Fruit fly (Drosophila melanogaster) whole organism, embryonic: ENCODE measurements around the gene east.

Experiments used
- CG10267 ChIP-seq: fragments of 200-800 bp; sonication (Bioruptor generic); optimal IDR thresholded peaks from 2 replicates; lab custom pipeline; 2018; ENCODE audit warnings: missing biosample characterization, mild to moderate bottlenecking, missing genetic modification characterization, moderate library complexity
- CG10321 ChIP-seq: fragments of 200-800 bp; sonication (Bioruptor generic); IDR thresholded peaks from 2 replicates; pipeline ENCODE4 v1.3.6; 2022; ENCODE audit warnings: missing biosample characterization, missing genetic modification characterization
- CG11093 ChIP-seq: fragments of 200-800 bp; sonication (Bioruptor generic); IDR thresholded peaks from 3 replicates; pipeline ENCODE4 v1.3.6; 2022; ENCODE audit warnings: missing biosample characterization, missing genetic modification characterization
- CG11398 ChIP-seq: fragments of 200-800 bp; sonication (Bioruptor generic); optimal IDR thresholded peaks from 2 replicates; lab custom pipeline; 2016; ENCODE audit warnings: missing biosample characterization, missing genetic modification characterization
- CG13287 ChIP-seq: fragments of 200-800 bp; sonication (Bioruptor generic); IDR thresholded peaks from 2 replicates; pipeline ENCODE4 v1.3.6; 2022; ENCODE audit warnings: missing biosample characterization, missing genetic modification characterization; ENCODE audit not compliant: partially characterized antibody
- CG13424 ChIP-seq: fragments of 200-800 bp; sonication (Bioruptor generic); optimal IDR thresholded peaks from 2 replicates; lab custom pipeline; 2019; ENCODE audit warnings: missing biosample characterization, mild to moderate bottlenecking, missing genetic modification characterization, moderate library complexity
- CG13624 ChIP-seq: fragments of 200-800 bp; sonication (Bioruptor generic); optimal IDR thresholded peaks from 2 replicates; lab custom pipeline; 2016; ENCODE audit warnings: missing biosample characterization, missing genetic modification characterization
- CG13775 ChIP-seq: fragments of 200-800 bp; sonication (Bioruptor generic); optimal IDR thresholded peaks from 3 replicates; lab custom pipeline; 2017; ENCODE audit warnings: missing biosample characterization, mild to moderate bottlenecking, missing genetic modification characterization
- CG1602 ChIP-seq: fragments of 200-800 bp; sonication (Bioruptor generic); optimal IDR thresholded peaks from 3 replicates; lab custom pipeline; 2016; ENCODE audit warnings: missing biosample characterization, missing genetic modification characterization
- CG16779 ChIP-seq: fragments of 200-800 bp; sonication (Bioruptor generic); IDR thresholded peaks from 2 replicates; pipeline ENCODE4 v1.3.6; 2022; ENCODE audit warnings: missing biosample characterization, missing genetic modification characterization
- CG17912 ChIP-seq: fragments of 200-800 bp; sonication (Bioruptor generic); optimal IDR thresholded peaks from 2 replicates; lab custom pipeline; 2018; ENCODE audit warnings: missing biosample characterization, mild to moderate bottlenecking, missing genetic modification characterization
- CG2116 ChIP-seq: fragments of 200-800 bp; sonication (Bioruptor generic); optimal IDR thresholded peaks from 3 replicates; lab custom pipeline; 2018; ENCODE audit warnings: missing biosample characterization, mild to moderate bottlenecking, missing genetic modification characterization
- CG2199 ChIP-seq: fragments of 200-800 bp; sonication (Bioruptor generic); IDR thresholded peaks from 3 replicates; pipeline ENCODE4 v1.3.6; 2022; ENCODE audit warnings: missing biosample characterization, missing genetic modification characterization
- CG2202 ChIP-seq: fragments of 200-800 bp; sonication (Bioruptor generic); optimal IDR thresholded peaks from 2 replicates; lab custom pipeline; 2018; ENCODE audit warnings: missing biosample characterization, mild to moderate bottlenecking, missing genetic modification characterization
- CG3281 ChIP-seq: fragments of 200-800 bp; sonication (Bioruptor generic); optimal IDR thresholded peaks from 3 replicates; lab custom pipeline; 2017; ENCODE audit warnings: missing biosample characterization, mild to moderate bottlenecking, missing genetic modification characterization
- CG3726 ChIP-seq: fragments of 200-800 bp; sonication (Bioruptor generic); IDR thresholded peaks from 3 replicates; pipeline ENCODE4, ENCODE4 v1.3.6; 2022; ENCODE audit warnings: missing biosample characterization, missing genetic modification characterization
- CG4360 ChIP-seq: fragments of 200-800 bp; sonication (Bioruptor generic); IDR thresholded peaks from 2 replicates; pipeline ENCODE4 v1.3.6; 2022; ENCODE audit warnings: missing biosample characterization, missing genetic modification characterization
- CG7271 ChIP-seq: fragments of 200-800 bp; sonication (Bioruptor generic); optimal IDR thresholded peaks from 2 replicates; lab custom pipeline; 2018; ENCODE audit warnings: missing biosample characterization, mild to moderate bottlenecking, missing genetic modification characterization, moderate library complexity
- CG9437 ChIP-seq: fragments of 200-800 bp; sonication (Bioruptor generic); optimal IDR thresholded peaks from 2 replicates; lab custom pipeline; 2018; ENCODE audit warnings: missing biosample characterization, mild to moderate bottlenecking, missing genetic modification characterization
- D ChIP-seq, 2 experiments: fragments of 200-800 bp in 1 of 2; fragments of >200 bp in 1 of 2; sonication (Bioruptor generic) in 1 of 2; optimal IDR thresholded peaks; 2 replicates in 1 of 2; 3 replicates in 1 of 2; lab custom pipeline; 2017; ENCODE audit warnings: mild to moderate bottlenecking in 1 of 2, missing biosample characterization in 1 of 2, missing genetic modification characterization in 1 of 2, missing genetic modification reagents in 1 of 2
- Dfd ChIP-seq, 2 experiments: fragments of >200 bp; optimal IDR thresholded peaks; 2 replicates each; lab custom pipeline; 2017; ENCODE audit warnings: missing biosample characterization in 2 of 2, missing genetic modification characterization in 2 of 2
- ERR ChIP-seq: fragments of 200-800 bp; sonication (Bioruptor generic); optimal IDR thresholded peaks from 2 replicates; lab custom pipeline; 2016; ENCODE audit warnings: missing biosample characterization, missing genetic modification characterization
- Opbp ChIP-seq: fragments of 200-800 bp; sonication (Bioruptor generic); IDR thresholded peaks from 3 replicates; pipeline ENCODE4 v1.3.6; 2022; ENCODE audit warnings: missing biosample characterization, missing genetic modification characterization; ENCODE audit not compliant: partially characterized antibody
- Pdp1 ChIP-seq, 2 experiments: fragments of 200-800 bp; sonication (Bioruptor generic); optimal IDR thresholded peaks; 3 replicates each; lab custom pipeline; 2016; ENCODE audit warnings: missing biosample characterization in 2 of 2, missing genetic modification characterization in 2 of 2, mild to moderate bottlenecking in 1 of 2, moderate library complexity in 1 of 2
- Scr ChIP-seq: fragments of 200-800 bp; sonication (Bioruptor generic); IDR thresholded peaks from 2 replicates; pipeline ENCODE4 v1.3.6; 2022; ENCODE audit warnings: missing biosample characterization, missing genetic modification characterization; ENCODE audit not compliant: partially characterized antibody
- Xrp1 ChIP-seq: fragments of 200-800 bp; sonication (Bioruptor generic); IDR thresholded peaks from 2 replicates; pipeline ENCODE4 v1.3.6; 2022; ENCODE audit warnings: missing biosample characterization, missing genetic modification characterization
- az2 ChIP-seq: fragments of 200-800 bp; sonication (Bioruptor generic); optimal IDR thresholded peaks from 3 replicates; lab custom pipeline; 2016; ENCODE audit warnings: missing biosample characterization, missing genetic modification characterization
- crc ChIP-seq: fragments of 200-800 bp; sonication (Bioruptor generic); optimal IDR thresholded peaks from 2 replicates; lab custom pipeline; 2016; ENCODE audit warnings: missing biosample characterization, missing genetic modification characterization
- exex ChIP-seq: fragments of 200-800 bp; sonication (Bioruptor generic); optimal IDR thresholded peaks from 4 replicates; lab custom pipeline; 2018; ENCODE audit warnings: missing biosample characterization, mild to moderate bottlenecking, missing genetic modification characterization, moderate library complexity
- gcm ChIP-seq: fragments of 200-800 bp; sonication (Bioruptor generic); optimal IDR thresholded peaks from 2 replicates; lab custom pipeline; 2019; ENCODE audit warnings: missing biosample characterization, mild to moderate bottlenecking, missing genetic modification characterization, moderate library complexity
- gfzf ChIP-seq: fragments of 200-800 bp; sonication (Bioruptor generic); optimal IDR thresholded peaks from 2 replicates; lab custom pipeline; 2016; ENCODE audit warnings: missing biosample characterization, mild to moderate bottlenecking, missing genetic modification characterization, moderate library complexity
- gt ChIP-seq: fragments of 200-800 bp; sonication (Bioruptor generic); IDR thresholded peaks from 2 replicates; pipeline ENCODE4 v1.3.6; 2022; ENCODE audit warnings: missing biosample characterization, missing genetic modification characterization
- hbn ChIP-seq: fragments of 200-800 bp; sonication (Bioruptor generic); IDR thresholded peaks from 2 replicates; pipeline ENCODE4 v1.3.6; 2022; ENCODE audit warnings: missing biosample characterization, missing genetic modification characterization; ENCODE audit not compliant: partially characterized antibody
- insv ChIP-seq, 2 experiments: fragments of 200-800 bp; sonication (Bioruptor generic); optimal IDR thresholded peaks; 3 replicates each; lab custom pipeline; 2016 to 2018; ENCODE audit warnings: missing biosample characterization in 2 of 2, missing genetic modification characterization in 2 of 2
- klu ChIP-seq: fragments of 200-800 bp; sonication (Bioruptor generic); IDR thresholded peaks from 2 replicates; pipeline ENCODE4 v1.3.6; 2022; ENCODE audit warnings: missing biosample characterization, missing genetic modification characterization
- lola ChIP-seq, 3 experiments: fragments of >200 bp in 2 of 3; fragments of 200-800 bp in 1 of 3; sonication (Bioruptor generic) in 1 of 3; optimal IDR thresholded peaks; 2 replicates each; lab custom pipeline; 2017 to 2019; ENCODE audit warnings: missing biosample characterization in 3 of 3, missing genetic modification characterization in 3 of 3, mild to moderate bottlenecking in 1 of 3, moderate library complexity in 1 of 3
- mld ChIP-seq: fragments of 200-800 bp; sonication (Bioruptor generic); IDR thresholded peaks from 3 replicates; pipeline ENCODE4 v1.3.6; 2022; ENCODE audit warnings: missing biosample characterization, missing genetic modification characterization; ENCODE audit not compliant: partially characterized antibody
- nom ChIP-seq: fragments of 200-800 bp; sonication (Bioruptor generic); optimal IDR thresholded peaks from 2 replicates; lab custom pipeline; 2017; ENCODE audit warnings: missing biosample characterization, missing genetic modification characterization, mild to moderate bottlenecking, moderate library complexity, missing genetic modification reagents
- prd ChIP-seq, 3 experiments: fragments of >200 bp in 2 of 3; fragments of 200-800 bp in 1 of 3; sonication (Bioruptor generic) in 1 of 3; optimal IDR thresholded peaks in 2 of 3; IDR thresholded peaks in 1 of 3; 2 replicates in 2 of 3; 3 replicates in 1 of 3; pipeline versions ENCODE4 v1.3.6 to Lab custom; 2017 to 2022; ENCODE audit warnings: missing biosample characterization in 1 of 3, missing genetic modification characterization in 1 of 3
- ranshi ChIP-seq: fragments of 200-800 bp; sonication (Bioruptor generic); IDR thresholded peaks from 2 replicates; pipeline ENCODE4 v1.3.6; 2022; ENCODE audit warnings: missing biosample characterization, missing genetic modification characterization
- sens ChIP-seq: fragments of 200-800 bp; sonication (Bioruptor generic); peaks from one replicate; lab custom pipeline; 2016; ENCODE audit warnings: missing biosample characterization, missing genetic modification characterization
- shn ChIP-seq: fragments of 200-800 bp; sonication (Bioruptor generic); optimal IDR thresholded peaks from 3 replicates; lab custom pipeline; 2016; ENCODE audit warnings: missing biosample characterization, missing genetic modification characterization
- sr ChIP-seq: fragments of 200-800 bp; sonication (Bioruptor generic); IDR thresholded peaks from 3 replicates; pipeline ENCODE4 v1.3.6; 2022; ENCODE audit warnings: missing biosample characterization, missing genetic modification characterization
- tio ChIP-seq: fragments of 200-800 bp; sonication (Bioruptor generic); optimal IDR thresholded peaks from 2 replicates; lab custom pipeline; 2017; ENCODE audit warnings: missing biosample characterization, missing genetic modification characterization, inconsistent platforms
- toy ChIP-seq: fragments of 200-800 bp; sonication (Bioruptor generic); IDR thresholded peaks from 2 replicates; pipeline ENCODE4 v1.3.6; 2022; ENCODE audit warnings: missing biosample characterization, missing genetic modification characterization
- vvl ChIP-seq: fragments of 200-800 bp; sonication (Bioruptor generic); IDR thresholded peaks from 2 replicates; pipeline ENCODE4 v1.3.6; 2022; ENCODE audit warnings: missing biosample characterization, missing genetic modification characterization
- zen ChIP-seq: fragments of 200-800 bp; sonication (Bioruptor generic); optimal IDR thresholded peaks from 3 replicates; lab custom pipeline; 2018; ENCODE audit warnings: missing biosample characterization, mild to moderate bottlenecking, missing genetic modification characterization, moderate library complexity

east gene

dm6 chrX:1963591-1964216 is 47.0 kb upstream of the east start (continued):
- TF ChIP-seq CG13424 (tag; lab: Kevin White, UChicago) (peak; percentile 97), gt (GFP tag; lab: Robert Waterston, UW) (peak; percentile 89), gcm (GFP tag; lab: Kevin White, UChicago) (peak; percentile 80), D (optimal IDR thresholded peaks at IDR 0.05; lab: Kevin White, UChicago) (no peak), D (GFP tag; optimal IDR thresholded peaks at IDR 0.05; lab: Kevin White, UChicago) (peak; percentile 93), CG2199 (GFP tag; lab: Robert Waterston, UW) (peak; percentile 96), CG9437 (GFP tag; lab: Kevin White, UChicago) (peak; percentile 87), exex (peak; percentile 82), CG10321 (GFP tag; lab: Robert Waterston, UW) (peak; percentile 74), ranshi (peak; percentile 96), ERR (peak; percentile 91), CG16779 (GFP tag; lab: Robert Waterston, UW) (peak; percentile 91), CG13287 (GFP tag; lab: Robert Waterston, UW) (0 out of 2 replicates have a peak, but pooled peaks have one; percentile 24), az2 (GFP tag; lab: Kevin White, UChicago) (peak; percentile 96), CG1602 (peak; percentile 92), gfzf (GFP tag; lab: Kevin White, UChicago) (no peak), klu (GFP tag; lab: Robert Waterston, UW) (peak; percentile 82), mld (GFP tag; lab: Robert Waterston, UW) (no peak), CG2116 (peak; percentile 14), prd (optimal IDR thresholded peaks at IDR 0.05; lab: Kevin White, UChicago) (no peak), prd (GFP tag; IDR thresholded peaks at IDR 0.05; lab: Robert Waterston, UW) (peak; percentile 96), CG11093 (GFP tag; lab: Robert Waterston, UW) (peak; percentile 95), insv (GFP tag; optimal IDR thresholded peaks at IDR 0.05; lab: Kevin White, UChicago) (peak in 1 of 2 experiments; percentile 44), CG11398 (GFP tag; lab: Kevin White, UChicago) (peak; percentile 79), CG7271 (tag; lab: Kevin White, UChicago) (peak; percentile 48), CG3726 (GFP tag; lab: Robert Waterston, UW) (peak; percentile 94), Dfd (GFP tag; optimal IDR thresholded peaks at IDR 0.05; lab: Kevin White, UChicago) (no peak), CG3281 (peak; percentile 88), nom (GFP tag; lab: Kevin White, UChicago) (peak; percentile 42), hbn (no peak), zen (tag; lab: Kevin White, UChicago) (peak; percentile 72), lola (GFP tag; optimal IDR thresholded peaks at IDR 0.05; lab: Kevin White, UChicago) (peak in 1 of 3 experiments; percentile 66), CG10267 (tag; lab: Kevin White, UChicago) (peak; percentile 79), Xrp1 (peak; percentile 95), CG13775 (peak; percentile 79), vvl (GFP tag; lab: Robert Waterston, UW) (peak; percentile 98), shn (GFP tag; lab: Kevin White, UChicago) (peak; percentile 85), CG2202 (tag; lab: Kevin White, UChicago) (peak; percentile 42), CG17912 (GFP tag; lab: Kevin White, UChicago) (peak; percentile 97), tio (GFP tag; lab: Kevin White, UChicago) (peak; percentile 87), Opbp (GFP tag; lab: Robert Waterston, UW) (no peak), Scr (GFP tag; lab: Robert Waterston, UW) (no peak), crc (GFP tag; lab: Kevin White, UChicago) (peak; percentile 78), sr (peak; percentile 90), Pdp1 (GFP tag; optimal IDR thresholded peaks at IDR 0.05; lab: Kevin White, UChicago) (peak; percentile 86 to 95), CG4360 (peak; percentile 63), CG13624 (GFP tag; lab: Kevin White, UChicago) (peak; percentile 91), toy (GFP tag; lab: Robert Waterston, UW) (peak; percentile 86), sens (GFP tag; lab: Kevin White, UChicago) (peak; percentile 99)
